Worm (Caenorhabditis elegans): Measurements from ENCODE around the gene T25G12.6.

ce11 chrX:17185696-17186430, 44.1 kb downstream of the T25G12.6 start, which contains the start of gene sid-3:
- TF ChIP-seq ces-1 (GFP tag; optimal IDR thresholded peaks at IDR 0.05), result no peak
- TF ChIP-seq ztf-11 (tag; optimal IDR thresholded peaks at IDR 0.05), result no peak
